Fruit fly (Drosophila melanogaster) whole organism: ENCODE results near the gene Atat.

Source experiments
- CG8478 ChIP-seq: fragments of >200 bp; optimal IDR thresholded peaks from 2 replicates; lab custom pipeline; 2018; ENCODE audit warnings: inconsistent platforms
- Dll ChIP-seq: fragments of >200 bp; optimal IDR thresholded peaks from 2 replicates; lab custom pipeline; 2017
- psq ChIP-seq: fragments of >200 bp; optimal IDR thresholded peaks from 2 replicates; lab custom pipeline; 2017
- usp ChIP-seq: fragments of >200 bp; optimal IDR thresholded peaks from 2 replicates; lab custom pipeline; 2017; ENCODE audit warnings: missing biosample characterization, missing genetic modification characterization, mixed read lengths

DNA sequence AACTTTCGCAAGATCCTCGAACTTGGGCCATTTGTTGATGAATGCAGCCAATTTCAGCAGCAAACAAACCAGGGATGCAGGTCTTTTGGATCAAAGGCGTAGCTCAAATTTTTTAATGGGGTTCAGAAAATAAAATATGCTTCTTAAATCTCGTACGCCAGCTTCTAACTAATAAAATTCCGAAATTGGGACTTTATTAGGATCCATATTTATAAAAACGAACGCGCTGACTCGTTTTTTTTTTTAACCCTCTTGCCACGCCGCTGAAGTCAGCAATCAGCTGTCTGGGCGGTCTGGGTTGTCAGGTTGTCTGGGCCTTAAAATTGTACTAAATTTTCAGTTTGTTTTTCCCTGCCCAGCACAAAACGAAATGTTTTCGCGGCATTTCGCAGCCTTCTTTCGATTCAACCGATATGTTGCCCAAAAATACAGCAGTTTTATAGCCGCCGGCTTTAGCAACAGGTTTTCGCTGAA is 31.1 kb upstream of the Atat start, which contains the start of gene CG3437:
- TF ChIP-seq CG8478 (no peak), Dll (lab: Kevin White, UChicago) (no peak), usp (GFP tag; lab: Kevin White, UChicago) (no peak), psq (no peak)
